Worm (Caenorhabditis elegans) whole organism, L4 larva: Measurements from ENCODE around the gene slcf-2.

Source experiments
- T20F7.1 ChIP-seq: fragments of 200-800 bp; sonication (Bioruptor generic); optimal IDR thresholded peaks from 2 replicates; lab custom pipeline; 2018; ENCODE audit warnings: mild to moderate bottlenecking, missing genetic modification characterization, missing compliant biosample characterization
- Y105C5A.15 ChIP-seq: fragments of 200-800 bp; sonication (Bioruptor generic); IDR thresholded peaks from 2 replicates; pipeline ENCODE4 v1.3.6; 2022; ENCODE audit warnings: missing genetic modification characterization, missing compliant biosample characterization
- aha-1 ChIP-seq: fragments of 150-350 bp; peaks from one replicate; lab custom pipeline; 2014; ENCODE audit warnings: missing biosample characterization, missing genetic modification characterization
- attf-4 ChIP-seq: sonication (generic microtip); optimal IDR thresholded peaks from 3 replicates; lab custom pipeline; 2017; ENCODE audit warnings: missing biosample characterization, missing genetic modification characterization
- ceh-44 ChIP-seq: fragments of 200-800 bp; sonication (Bioruptor generic); IDR thresholded peaks from 2 replicates; pipeline ENCODE4 v1.3.6; 2022; ENCODE audit warnings: missing genetic modification reagents, missing genetic modification characterization, missing compliant biosample characterization
- daf-19 ChIP-seq: fragments of 200-800 bp; sonication (Bioruptor generic); conservative IDR thresholded peaks from 2 replicates; pipeline ENCODE4 v1.3.6; 2022; ENCODE audit warnings: missing genetic modification characterization, missing compliant biosample characterization
- dmd-6 ChIP-seq: fragments of 200-800 bp; sonication (Bioruptor generic); IDR thresholded peaks from 2 replicates; pipeline ENCODE4 v1.3.6; 2022; ENCODE audit warnings: missing genetic modification reagents, missing genetic modification characterization, missing compliant biosample characterization
- dmd-8 ChIP-seq: fragments of 200-800 bp; sonication (Bioruptor generic); IDR thresholded peaks from 2 replicates; pipeline ENCODE4 v1.3.6; 2022; ENCODE audit warnings: missing genetic modification characterization, missing compliant biosample characterization
- dpl-1 ChIP-seq: fragments of 150-350 bp; optimal IDR thresholded peaks from 2 replicates; lab custom pipeline; 2014; ENCODE audit warnings: missing biosample characterization, missing genetic modification reagents, missing genetic modification characterization
- egl-43 ChIP-seq: fragments of 200-800 bp; sonication (Bioruptor generic); IDR thresholded peaks from 2 replicates; pipeline ENCODE4 v1.3.6; 2022; ENCODE audit warnings: missing genetic modification reagents, missing genetic modification characterization, missing compliant biosample characterization
- fkh-10 ChIP-seq: fragments of 150-350 bp; optimal IDR thresholded peaks from 2 replicates; lab custom pipeline; 2014; ENCODE audit warnings: missing biosample characterization, missing genetic modification reagents, missing genetic modification characterization
- fos-1 ChIP-seq: fragments of 150-350 bp; optimal IDR thresholded peaks from 2 replicates; lab custom pipeline; 2014; ENCODE audit warnings: missing biosample characterization, missing genetic modification characterization
- hif-1 ChIP-seq, 2 experiments: sonication (generic microtip); optimal IDR thresholded peaks; 2 replicates each; lab custom pipeline; 2016 to 2017; ENCODE audit warnings: missing compliant biosample characterization in 2 of 2, missing genetic modification characterization in 2 of 2, missing genetic modification reagents in 2 of 2, missing genotype in 2 of 2, mild to moderate bottlenecking in 1 of 2
- hlh-30 ChIP-seq: sonication (generic microtip); optimal IDR thresholded peaks from 2 replicates; lab custom pipeline; 2017; ENCODE audit warnings: antibody characterized with exemption, mild to moderate bottlenecking, missing genetic modification characterization, missing compliant biosample characterization; ENCODE audit not compliant: insufficient read depth
- lin-13 ChIP-seq: fragments of 150-350 bp; optimal IDR thresholded peaks from 2 replicates; lab custom pipeline; 2014; ENCODE audit warnings: missing biosample characterization, missing genetic modification reagents, missing genetic modification characterization
- lin-29 ChIP-seq: fragments of 200-800 bp; sonication (Bioruptor generic); IDR thresholded peaks from 2 replicates; pipeline ENCODE4 v1.3.6; 2022; ENCODE audit warnings: missing genetic modification reagents, missing genetic modification characterization, missing compliant biosample characterization
- mep-1 ChIP-seq: fragments of 150-350 bp; sonication (generic microtip); optimal IDR thresholded peaks from 3 replicates; lab custom pipeline; 2014; ENCODE audit warnings: missing biosample characterization, missing genetic modification characterization
- mes-2 ChIP-seq: sonication (generic microtip); optimal IDR thresholded peaks from 2 replicates; lab custom pipeline; 2016; ENCODE audit warnings: missing genotype, mild to moderate bottlenecking, missing genetic modification characterization, missing compliant biosample characterization; ENCODE audit not compliant: poor library complexity, severe bottlenecking
- mxl-2 ChIP-seq: fragments of 200-800 bp; sonication (Bioruptor generic); conservative IDR thresholded peaks from 2 replicates; pipeline ENCODE4 v1.3.6; 2022; ENCODE audit warnings: missing genetic modification reagents, missing genetic modification characterization, missing compliant biosample characterization
- nhr-111 ChIP-seq: fragments of 200-800 bp; sonication (Bioruptor generic); optimal IDR thresholded peaks from 2 replicates; lab custom pipeline; 2018; ENCODE audit warnings: mild to moderate bottlenecking, missing genetic modification characterization, missing compliant biosample characterization
- pha-4 ChIP-seq, 2 experiments: fragments of 150-350 bp in 1 of 2; fragments of 200-800 bp in 1 of 2; sonication (Bioruptor generic) in 1 of 2; IDR thresholded peaks in 1 of 2; optimal IDR thresholded peaks in 1 of 2; 2 replicates each; pipeline versions ENCODE4 v1.3.6 to Lab custom; 2014 to 2022; ENCODE audit warnings: missing genetic modification characterization in 2 of 2, missing genetic modification reagents in 2 of 2, missing biosample characterization in 1 of 2, missing compliant biosample characterization in 1 of 2
- pqm-1 ChIP-seq: sonication (generic microtip); optimal IDR thresholded peaks from 2 replicates; lab custom pipeline; 2017; ENCODE audit warnings: missing biosample characterization, missing genetic modification characterization
- rbr-2 ChIP-seq: sonication (generic microtip); optimal IDR thresholded peaks from 2 replicates; lab custom pipeline; 2016; ENCODE audit warnings: missing genotype, missing genetic modification characterization, missing compliant biosample characterization
- snpc-4 ChIP-seq: fragments of 150-350 bp; optimal IDR thresholded peaks from 2 replicates; lab custom pipeline; 2014; ENCODE audit warnings: missing biosample characterization, missing genetic modification characterization
- spr-3 ChIP-seq: fragments of 200-800 bp; sonication (Bioruptor generic); optimal IDR thresholded peaks from 2 replicates; lab custom pipeline; 2018; ENCODE audit warnings: mild to moderate bottlenecking, missing genetic modification characterization, missing compliant biosample characterization
- unc-130 ChIP-seq: sonication (generic microtip); optimal IDR thresholded peaks from 2 replicates; lab custom pipeline; 2016; ENCODE audit warnings: missing genetic modification reagents, missing genetic modification characterization, missing compliant biosample characterization
- unc-62 ChIP-seq, 3 experiments: fragments of 150-350 bp in 1 of 3; sonication (generic microtip); optimal IDR thresholded peaks in 2 of 3; peaks in 1 of 3; 1 replicate in 1 of 3; 2 replicates in 2 of 3; lab custom pipeline; 2014 to 2017; ENCODE audit warnings: missing biosample characterization in 3 of 3, missing genetic modification characterization in 3 of 3, missing genetic modification reagents in 3 of 3, missing genotype in 1 of 3
- vab-7 ChIP-seq: fragments of 200-800 bp; sonication (Bioruptor generic); IDR thresholded peaks from 2 replicates; pipeline ENCODE4 v1.3.6; 2022; ENCODE audit warnings: missing genetic modification reagents, missing genetic modification characterization, missing compliant biosample characterization
- zfp-3 ChIP-seq: fragments of 200-800 bp; sonication (Bioruptor generic); conservative IDR thresholded peaks from 2 replicates; pipeline ENCODE4 v1.3.6; 2022; ENCODE audit warnings: missing genetic modification reagents, missing genetic modification characterization, missing compliant biosample characterization
- zip-2 ChIP-seq: fragments of 150-350 bp; optimal IDR thresholded peaks from 2 replicates; lab custom pipeline; 2014; ENCODE audit warnings: missing biosample characterization, missing genetic modification characterization

Gene slcf-2

DNA sequence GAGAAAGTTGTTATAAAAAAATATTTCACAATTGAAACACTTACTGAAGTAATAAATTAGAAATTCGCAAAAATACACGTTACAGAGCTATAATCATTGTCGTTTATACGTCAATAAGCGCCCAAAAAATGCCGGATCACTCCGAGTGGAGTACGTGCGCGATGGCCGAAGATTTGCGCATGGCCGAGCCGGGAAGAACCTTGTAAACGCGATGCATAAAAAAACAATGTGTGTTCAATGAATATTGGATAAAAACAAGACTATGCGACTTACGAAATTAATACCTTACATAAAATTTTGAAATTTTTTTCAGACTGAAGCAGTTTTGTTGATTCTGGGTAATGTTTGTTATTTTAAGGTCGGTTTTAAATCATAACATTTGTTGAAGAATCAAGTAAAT, 14.5 kb upstream of the slcf-2 start, which contains the start of gene sorf-1:
Gene sorf-1, minus strand, starts transcription at position 135 of the 400 bp plus-strand sequence.
- peak; percentile 12 for TF ChIP-seq fkh-10 (GFP tag; lab: Kevin White, UChicago)
- no peak for TF ChIP-seq vab-7 (GFP tag; lab: Robert Waterston, UW)
- TF ChIP-seq dmd-6 (GFP tag; lab: Robert Waterston, UW), result peak; percentile 38
- TF ChIP-seq mes-2 (tag; lab: Kevin White, UChicago), result peak; percentile 95
- TF ChIP-seq T20F7.1 (GFP tag; lab: Kevin White, UChicago), result no peak
- TF ChIP-seq mep-1 (tag; lab: Kevin White, UChicago), result peak; percentile 46
- TF ChIP-seq unc-130 (GFP tag; lab: Kevin White, UChicago), result peak; percentile 9
- TF ChIP-seq hlh-30 (tag; lab: Kevin White, UChicago), result peak; percentile 39
- TF ChIP-seq rbr-2 (tag; lab: Kevin White, UChicago), result peak; percentile 14
- peak; percentile 85 for TF ChIP-seq aha-1
- TF ChIP-seq hif-1 (tag; optimal IDR thresholded peaks at IDR 0.05; lab: Kevin White, UChicago), result peak in 1 of 2 experiments; percentile 75
- peak; percentile 41 for TF ChIP-seq dpl-1 (GFP tag; lab: Kevin White, UChicago)
- TF ChIP-seq pqm-1, result no peak

DNA sequence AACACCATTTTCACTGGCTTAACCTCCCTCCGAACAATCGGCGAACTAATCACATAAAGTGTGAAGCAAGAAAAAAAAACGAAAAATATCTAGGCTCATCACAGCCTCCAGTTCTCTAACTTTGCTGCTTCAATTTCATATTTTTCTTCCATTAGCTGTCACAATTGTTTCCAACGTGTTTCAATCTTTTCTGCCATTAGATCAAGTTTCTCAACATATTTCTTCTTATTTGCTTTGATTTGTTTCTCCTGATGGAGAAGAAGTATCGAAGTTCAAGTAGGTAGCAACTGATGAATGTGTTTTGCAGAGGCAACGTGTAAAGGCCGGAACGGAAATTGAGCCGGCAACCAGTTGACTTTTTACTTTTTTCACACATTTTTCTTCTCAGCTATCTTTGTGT, 13.5 kb upstream of the slcf-2 start, which contains the start of gene ZK563.7:
Gene ZK563.7, plus strand, starts transcription at position 301 of the 400 bp plus-strand sequence.
- TF ChIP-seq nhr-111 (no peak), ceh-44 (GFP tag; lab: Robert Waterston, UW) (no peak), lin-29 (GFP tag; lab: Robert Waterston, UW) (no peak), dmd-8 (GFP tag; lab: Robert Waterston, UW) (no peak), unc-62 (GFP tag; optimal IDR thresholded peaks at IDR 0.05 in 1 of 2; lab: Kevin White, UChicago) (no peak), unc-62 (tag; optimal IDR thresholded peaks at IDR 0.05; lab: Kevin White, UChicago) (no peak), snpc-4 (tag; lab: Kevin White, UChicago) (no peak), egl-43 (GFP tag; lab: Robert Waterston, UW) (no peak), rbr-2 (tag; lab: Kevin White, UChicago) (no peak), lin-13 (GFP tag; lab: Kevin White, UChicago) (no peak)

ce11 chrX:3385362-3385761, 8.3 kb upstream of the slcf-2 start, which contains the start of gene acp-1:
Gene acp-1, minus strand, starts transcription at chrX:3385462.
- no peak for TF ChIP-seq zfp-3 (GFP tag; lab: Robert Waterston, UW)
- TF ChIP-seq unc-62 (GFP tag; optimal IDR thresholded peaks at IDR 0.05 in 1 of 2; lab: Kevin White, UChicago), result peak in 1 of 2 experiments; percentile 43
- TF ChIP-seq unc-62 (tag; optimal IDR thresholded peaks at IDR 0.05; lab: Kevin White, UChicago), result no peak

DNA sequence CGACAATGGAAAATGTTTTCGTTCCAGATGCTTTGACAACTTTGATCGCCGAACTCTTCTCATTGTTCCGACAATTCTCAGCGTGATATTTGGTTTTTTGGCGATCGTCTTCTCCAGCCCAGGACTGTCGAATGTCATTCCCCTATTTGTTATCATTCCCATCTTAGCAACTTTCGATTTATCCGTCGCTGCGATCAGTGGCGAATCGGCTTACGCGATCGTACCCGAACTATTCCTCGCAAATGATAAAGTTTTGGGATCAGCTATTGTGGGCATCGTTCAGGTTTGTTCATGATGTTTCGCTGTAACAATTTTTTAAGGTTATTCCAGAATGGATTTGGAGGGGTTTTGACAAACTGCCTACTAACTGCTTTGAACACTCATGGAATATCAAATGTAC, 3.1 kb downstream of the slcf-2 start:
- TF ChIP-seq pha-4 (GFP tag; IDR thresholded peaks at IDR 0.05; lab: Robert Waterston, UW) (no peak), pha-4 (tag; optimal IDR thresholded peaks at IDR 0.05; lab: Kevin White, UChicago) (no peak), aha-1 (peak; percentile 29)

DNA sequence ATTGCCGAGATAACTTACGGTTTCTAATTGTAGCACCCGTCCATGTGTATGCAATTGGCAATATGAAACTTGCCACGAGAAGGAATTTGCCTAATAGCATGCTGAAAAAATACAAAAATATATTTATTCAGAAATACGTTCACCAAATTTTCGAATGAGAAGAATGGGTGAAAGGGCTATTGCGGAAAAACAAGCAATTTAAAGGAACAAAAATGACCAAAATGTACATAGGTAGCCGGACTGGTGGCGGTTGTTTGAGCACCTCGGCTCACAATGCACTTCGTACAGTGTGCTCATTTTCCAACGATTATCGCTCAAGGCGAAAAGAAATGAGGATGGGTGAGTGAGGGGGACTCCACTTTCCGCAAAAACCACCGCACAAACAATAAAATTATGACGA, 6.3 kb downstream of the slcf-2 start, which contains the start of gene cht-1:
Gene cht-1, minus strand, starts transcription at position 101 of the 400 bp plus-strand sequence.
- no peak for TF ChIP-seq T20F7.1 (GFP tag; lab: Kevin White, UChicago)
- TF ChIP-seq attf-4 (tag; lab: Kevin White, UChicago), result no peak
- TF ChIP-seq mxl-2, result no peak

DNA sequence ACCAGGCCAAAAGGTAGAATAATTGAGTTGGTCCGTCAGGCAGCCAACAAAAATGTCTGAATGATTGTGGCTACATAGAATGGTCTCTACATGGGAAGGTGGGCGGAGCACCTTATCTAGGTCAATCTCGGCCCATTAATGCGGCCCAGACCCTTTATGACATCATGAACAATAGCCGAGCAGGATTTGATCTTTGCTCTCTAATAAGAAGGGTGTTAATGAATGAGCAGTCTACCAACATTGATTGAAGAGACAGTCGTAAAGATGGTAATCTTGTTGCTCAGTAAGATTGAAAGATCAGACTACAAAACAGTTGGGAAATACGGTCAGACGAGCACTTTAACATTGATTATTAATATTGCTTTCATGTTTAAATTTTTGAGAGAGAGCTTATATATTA, 6.7 kb downstream of the slcf-2 start:
- no peak for TF ChIP-seq lin-29 (GFP tag; lab: Robert Waterston, UW)
- TF ChIP-seq daf-19 (GFP tag; lab: Robert Waterston, UW), result no peak
- no peak for TF ChIP-seq fos-1
- TF ChIP-seq hif-1 (tag; optimal IDR thresholded peaks at IDR 0.05; lab: Kevin White, UChicago), result no peak
- TF ChIP-seq pqm-1, result no peak
- no peak for TF ChIP-seq zip-2 (tag; lab: Kevin White, UChicago)
- TF ChIP-seq Y105C5A.15 (GFP tag; lab: Robert Waterston, UW), result no peak
- TF ChIP-seq spr-3 (GFP tag; lab: Kevin White, UChicago), result no peak
- TF ChIP-seq pha-4 (GFP tag; IDR thresholded peaks at IDR 0.05; lab: Robert Waterston, UW), result no peak
- no peak for TF ChIP-seq pha-4 (tag; optimal IDR thresholded peaks at IDR 0.05; lab: Kevin White, UChicago)
- TF ChIP-seq aha-1, result no peak
